Worm (Caenorhabditis elegans) whole organism, late embryonic: ENCODE results near the gene srh-215.

ENCODE experiments used
- ama-1 ChIP-seq: fragments of 150-350 bp; optimal IDR thresholded peaks from 2 replicates; lab custom pipeline; 2014
- ceh-48 ChIP-seq: sonication (generic microtip); optimal IDR thresholded peaks from 2 replicates; lab custom pipeline; 2016; ENCODE audit warnings: missing genetic modification characterization, inconsistent platforms, missing compliant biosample characterization
- che-1 ChIP-seq: sonication (generic microtip); optimal IDR thresholded peaks from 2 replicates; lab custom pipeline; 2016; ENCODE audit warnings: mild to moderate bottlenecking, missing genetic modification characterization, missing compliant biosample characterization
- fkh-10 ChIP-seq: fragments of 150-350 bp; optimal IDR thresholded peaks from 2 replicates; lab custom pipeline; 2014; ENCODE audit warnings: missing biosample characterization, missing genetic modification reagents, missing genetic modification characterization
- hlh-13 ChIP-seq: fragments of 200-800 bp; sonication (Bioruptor generic); optimal IDR thresholded peaks from 2 replicates; lab custom pipeline; 2018; ENCODE audit warnings: mild to moderate bottlenecking, missing genetic modification characterization, missing compliant biosample characterization
- nhr-11 ChIP-seq: fragments of 150-350 bp; optimal IDR thresholded peaks from 2 replicates; lab custom pipeline; 2014; ENCODE audit warnings: missing biosample characterization, missing genetic modification characterization
- pha-4 ChIP-seq: fragments of 150-350 bp; optimal IDR thresholded peaks from 2 replicates; lab custom pipeline; 2018; ENCODE audit warnings: missing biosample characterization, missing genetic modification reagents, missing genetic modification characterization
- pros-1 ChIP-seq: fragments of 150-350 bp; optimal IDR thresholded peaks from 2 replicates; lab custom pipeline; 2014; ENCODE audit warnings: missing biosample characterization, missing genetic modification reagents, missing genetic modification characterization
- tbx-7 ChIP-seq: sonication (generic microtip); optimal IDR thresholded peaks from 2 replicates; lab custom pipeline; 2016; ENCODE audit warnings: missing genotype, missing genetic modification characterization, missing compliant biosample characterization

DNA sequence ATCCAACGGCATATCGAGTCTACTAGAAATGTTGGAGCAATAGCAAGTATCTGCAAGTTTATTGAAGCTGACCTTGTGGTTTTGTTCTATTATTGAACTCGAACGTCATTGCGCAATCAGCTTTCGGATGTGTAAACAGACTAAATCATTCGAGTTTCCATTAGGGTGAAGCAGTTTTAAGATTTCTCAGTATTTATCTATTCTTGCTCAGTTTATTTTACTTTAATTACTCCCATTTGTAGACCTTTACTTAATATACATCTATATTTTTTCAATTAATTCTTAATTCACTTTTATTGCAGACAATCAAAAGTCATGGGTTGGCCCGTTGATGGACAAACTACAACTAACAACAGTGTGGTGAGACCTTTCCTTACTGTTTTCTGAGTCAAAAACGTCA, 48.9 kb upstream of the srh-215 start, which contains the start of gene F09C6.14:
- no peak for TF ChIP-seq hlh-13 (GFP tag; lab: Kevin White, UChicago)
- TF ChIP-seq pha-4 (tag; lab: Kevin White, UChicago), result no peak
- no peak for TF ChIP-seq fkh-10
- no peak for TF ChIP-seq che-1
- no peak for TF ChIP-seq ama-1
- no peak for TF ChIP-seq nhr-11
- TF ChIP-seq pros-1 (tag; lab: Kevin White, UChicago), result no peak
- TF ChIP-seq tbx-7, result no peak
- no peak for TF ChIP-seq ceh-48
